Worm (Caenorhabditis elegans): ENCODE data around the gene hot-3.

hot-3 gene

ce11 chrII:13958359-13958758 is 26.5 kb upstream of the hot-3 start (continued):
- no peak for TF ChIP-seq attf-6 (GFP tag; IDR thresholded peaks at IDR 0.05)

DNA sequence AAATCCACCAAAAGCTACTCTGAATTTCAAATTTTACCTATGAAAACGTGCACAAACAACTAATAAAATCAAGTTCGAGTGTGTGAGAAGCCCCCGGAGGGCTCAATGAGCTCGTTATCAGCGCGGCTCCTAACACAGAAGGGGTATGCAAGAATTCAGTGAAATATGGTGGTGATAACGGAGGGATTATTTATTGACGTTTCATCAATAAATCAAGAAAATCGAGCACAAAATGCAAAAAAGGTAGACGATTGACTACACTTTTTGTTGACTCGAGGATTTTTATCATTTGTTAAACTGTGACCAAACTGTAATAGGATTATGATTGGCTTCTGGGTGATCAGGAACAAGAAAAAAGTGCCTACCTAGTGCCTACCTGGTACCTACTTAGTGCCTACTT is 25.6 kb upstream of the hot-3 start, which contains the start of gene zip-3:
zip-3 (minus strand) TSS at position 21 of the 400 bp plus-strand sequence.
- TF ChIP-seq nhr-80 (tag; optimal IDR thresholded peaks at IDR 0.05), result peak; percentile 64
- TF ChIP-seq hmg-20 (GFP tag; IDR thresholded peaks at IDR 0.05), result no peak

DNA sequence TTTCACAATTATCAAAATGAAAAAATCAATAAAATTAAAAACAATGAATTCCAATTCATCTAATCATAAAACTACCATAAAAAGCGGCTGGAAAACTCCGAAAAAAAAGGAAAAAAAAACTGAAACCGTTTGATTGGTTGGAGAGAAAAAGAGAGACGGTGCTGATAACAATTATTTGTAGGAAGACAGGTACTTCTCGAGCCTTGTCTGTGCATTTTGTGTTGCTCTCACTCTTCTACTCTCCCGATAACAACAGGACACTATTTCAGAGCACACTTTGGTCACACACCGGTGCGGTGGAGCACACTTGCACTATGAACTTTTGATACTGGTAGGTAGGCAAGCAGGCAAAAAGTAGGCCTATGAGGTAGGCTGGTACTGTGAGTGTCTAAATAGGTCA is 24.7 kb upstream of the hot-3 start:
- TF ChIP-seq ceh-79 (tag; optimal IDR thresholded peaks at IDR 0.05) (no peak), B0336.3 (GFP tag; IDR thresholded peaks at IDR 0.05) (0 out of 2 replicates have a peak, but pooled peaks have one; percentile 27), nhr-90 (tag; optimal IDR thresholded peaks at IDR 0.05) (peak; percentile 7), cebp-1 (GFP tag; IDR thresholded peaks at IDR 0.05) (peak; percentile 40; the same call in 1 of the 2 replicates), cebp-1 (tag; optimal IDR thresholded peaks at IDR 0.05) (peak; percentile 48), nfyb-1 (GFP tag; IDR thresholded peaks at IDR 0.05) (peak; percentile 81), dox-1 (GFP tag; IDR thresholded peaks at IDR 0.05) (peak; percentile 62; the same call in 1 of the 2 replicates), chd-7 (tag; optimal IDR thresholded peaks at IDR 0.05) (peak; percentile 3), attf-5 (GFP tag; optimal IDR thresholded peaks at IDR 0.05) (peak; percentile 35), ztf-22 (GFP tag; optimal IDR thresholded peaks at IDR 0.05) (peak; percentile 40), ztf-28 (GFP tag; IDR thresholded peaks at IDR 0.05) (no peak), mcd-1 (GFP tag; IDR thresholded peaks at IDR 0.05) (peak; percentile 62), rcor-1 (GFP tag; IDR thresholded peaks at IDR 0.05) (no peak), ZK185.1 (tag; optimal IDR thresholded peaks at IDR 0.05; ENCODE audit: poor library complexity, severe bottlenecking) (no peak), nhr-80 (tag; optimal IDR thresholded peaks at IDR 0.05) (peak; percentile 92), Y56A3A.18 (GFP tag; IDR thresholded peaks at IDR 0.05) (no peak), tbp1 (GFP tag; optimal IDR thresholded peaks at IDR 0.05) (peak; percentile 18)

ce11 chrII:13954979-13955378 is 23.1 kb upstream of the hot-3 start:
- TF ChIP-seq sptf-2 (GFP tag; optimal IDR thresholded peaks at IDR 0.05) (no peak), nhr-80 (tag; optimal IDR thresholded peaks at IDR 0.05) (peak; percentile 22), ztf-3 (GFP tag; optimal IDR thresholded peaks at IDR 0.05) (no peak)

DNA sequence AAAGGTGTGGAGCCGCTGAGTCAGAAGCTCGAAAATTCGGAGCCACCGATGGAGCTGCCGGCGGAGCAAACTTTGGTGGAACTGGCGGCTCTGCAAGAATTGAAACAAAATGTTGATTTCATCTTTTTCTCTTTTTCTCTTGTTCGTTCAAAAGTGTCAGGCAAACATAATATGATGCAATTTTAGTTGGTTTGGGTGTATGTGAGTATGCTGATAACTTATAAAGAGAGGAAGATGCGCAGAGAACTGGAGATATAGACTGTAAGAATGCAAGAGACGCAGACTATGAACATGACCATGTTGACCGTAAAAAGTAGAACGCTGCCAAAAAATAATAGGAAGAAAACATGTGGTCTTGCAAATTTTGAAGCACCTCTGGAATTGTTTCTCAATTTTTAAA is 22.2 kb upstream of the hot-3 start:
- TF ChIP-seq Y56A3A.18 (GFP tag; IDR thresholded peaks at IDR 0.05) (no peak), zim-3 (tag; optimal IDR thresholded peaks at IDR 0.05) (no peak), ceh-58 (GFP tag; IDR thresholded peaks at IDR 0.05) (no peak), nfyb-1 (GFP tag; IDR thresholded peaks at IDR 0.05) (no peak), nhr-80 (tag; optimal IDR thresholded peaks at IDR 0.05) (peak; percentile 86), zfh-2 (GFP tag; conservative IDR thresholded peaks at IDR 0.05) (peak; percentile 31; the same call in 1 of the 2 replicates), pbrm-1 (GFP tag; IDR thresholded peaks at IDR 0.05) (no peak), Y53F4B.3 (GFP tag; IDR thresholded peaks at IDR 0.05) (no peak), mxl-1 (tag; optimal IDR thresholded peaks at IDR 0.05) (no peak), ccch-3 (GFP tag; optimal IDR thresholded peaks at IDR 0.05) (no peak), ceh-40 (GFP tag; IDR thresholded peaks at IDR 0.05) (no peak), ztf-26 (tag; optimal IDR thresholded peaks at IDR 0.05) (peak; percentile 60), attf-6 (GFP tag; IDR thresholded peaks at IDR 0.05) (no peak), dox-1 (GFP tag; IDR thresholded peaks at IDR 0.05) (peak; percentile 42), rcor-1 (GFP tag; IDR thresholded peaks at IDR 0.05) (no peak), cebp-2 (GFP tag; IDR thresholded peaks at IDR 0.05) (0 out of 2 replicates have a peak, but pooled peaks have one; percentile 79), rec-8 (tag; optimal IDR thresholded peaks at IDR 0.05) (no peak), Y95B8A.8 (GFP tag; IDR thresholded peaks at IDR 0.05) (no peak), atf-7 (tag; optimal IDR thresholded peaks at IDR 0.05) (no peak), ets-4 (GFP tag; optimal IDR thresholded peaks at IDR 0.05) (no peak), unc-130 (GFP tag; optimal IDR thresholded peaks at IDR 0.05) (no peak), Y53G8AR.9 (GFP tag; conservative IDR thresholded peaks at IDR 0.05) (no peak), fkh-3 (tag; optimal IDR thresholded peaks at IDR 0.05) (no peak), sdz-38 (tag; optimal IDR thresholded peaks at IDR 0.05) (no peak), lin-40 (tag; optimal IDR thresholded peaks at IDR 0.05) (peak; percentile 50), F49E8.2 (tag; optimal IDR thresholded peaks at IDR 0.05; ENCODE audit: insufficient read depth) (no peak), Y67H2A.10 (GFP tag; conservative IDR thresholded peaks at IDR 0.05) (no peak)

All from whole organism, young adult.